Worm (Caenorhabditis elegans) whole organism, L1 larva: Measurements from ENCODE around the gene nhr-97.

Source experiments
- ceh-82 ChIP-seq, 3 experiments: fragments of 150-350 bp in 1 of 3; sonication (generic microtip) in 2 of 3; optimal IDR thresholded peaks; 2 replicates each; lab custom pipeline; 2014 to 2017; ENCODE audit warnings: missing biosample characterization in 3 of 3, missing genetic modification characterization in 3 of 3
- dpl-1 ChIP-seq, 3 experiments: fragments of 150-350 bp in 2 of 3; sonication (generic microtip) in 1 of 3; optimal IDR thresholded peaks; 2 replicates each; lab custom pipeline; 2014 to 2017; ENCODE audit warnings: missing biosample characterization in 3 of 3, missing genetic modification characterization in 3 of 3, missing genetic modification reagents in 3 of 3
- dsc-1 ChIP-seq: sonication (generic microtip); optimal IDR thresholded peaks from 2 replicates; lab custom pipeline; 2016; ENCODE audit warnings: mild to moderate bottlenecking, missing genetic modification characterization, missing compliant biosample characterization
- mdl-1 ChIP-seq, 2 experiments: fragments of 150-350 bp; optimal IDR thresholded peaks; 2 replicates each; lab custom pipeline; 2014 to 2017; ENCODE audit warnings: missing biosample characterization in 2 of 2, missing genetic modification characterization in 2 of 2, inconsistent platforms in 1 of 2
- nhr-11 ChIP-seq: fragments of 150-350 bp; optimal IDR thresholded peaks from 2 replicates; lab custom pipeline; 2014; ENCODE audit warnings: missing biosample characterization, missing genetic modification characterization
- nhr-28 ChIP-seq: fragments of 150-350 bp; optimal IDR thresholded peaks from 2 replicates; lab custom pipeline; 2014; ENCODE audit warnings: missing biosample characterization, missing genetic modification characterization
- nhr-71 ChIP-seq: sonication (generic microtip); optimal IDR thresholded peaks from 2 replicates; lab custom pipeline; 2016; ENCODE audit warnings: mild to moderate bottlenecking, missing genetic modification characterization, moderate library complexity, missing compliant biosample characterization
- nhr-76 ChIP-seq: sonication (generic microtip); optimal IDR thresholded peaks from 2 replicates; lab custom pipeline; 2017; ENCODE audit warnings: missing biosample characterization, missing genetic modification characterization
- ztf-4 ChIP-seq: fragments of 150-350 bp; optimal IDR thresholded peaks from 2 replicates; lab custom pipeline; 2014; ENCODE audit warnings: missing biosample characterization, missing genetic modification characterization

ce11 chrIV:9714264-9714663, 43.2 kb upstream of the nhr-97 start:
- TF ChIP-seq nhr-76 (tag; lab: Kevin White, UChicago) (no peak), nhr-28 (tag; lab: Kevin White, UChicago) (no peak), ztf-4 (tag; lab: Kevin White, UChicago) (no peak), ceh-82 (tag; optimal IDR thresholded peaks at IDR 0.05; lab: Kevin White, UChicago) (no peak), nhr-71 (tag; lab: Kevin White, UChicago) (no peak), mdl-1 (tag; optimal IDR thresholded peaks at IDR 0.05; lab: Kevin White, UChicago) (no peak), nhr-11 (tag; lab: Kevin White, UChicago) (no peak), dsc-1 (tag; lab: Kevin White, UChicago) (no peak), dpl-1 (GFP tag; optimal IDR thresholded peaks at IDR 0.05; lab: Kevin White, UChicago) (no peak)
